Worm (Caenorhabditis elegans): ENCODE results near the gene Y55B1BR.6.

The Y55B1BR.6 gene

DNA sequence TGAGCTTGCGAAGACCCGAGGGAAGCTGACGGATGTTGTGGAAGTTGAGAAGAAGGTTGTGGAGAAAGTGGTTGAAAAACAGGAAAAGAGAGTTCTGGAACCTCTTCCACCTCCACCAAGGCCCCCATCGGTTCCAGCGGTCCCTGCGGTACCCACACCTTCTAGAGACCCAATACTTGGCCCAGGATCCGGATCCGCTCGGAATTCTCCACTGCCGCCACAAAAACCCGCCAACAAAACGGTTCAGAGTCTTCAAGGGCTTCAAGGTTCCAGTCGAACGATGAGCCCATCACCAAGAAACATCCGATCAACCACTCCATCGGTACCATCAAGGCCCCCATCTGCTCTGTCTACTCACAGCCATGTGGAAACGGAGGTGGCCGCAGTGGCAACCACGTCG, 26.6 kb downstream of the Y55B1BR.6 start:
- TF ChIP-seq nhr-111 (GFP tag; optimal IDR thresholded peaks at IDR 0.05) (no peak), mep-1 (tag; optimal IDR thresholded peaks at IDR 0.05) (no peak), set-16 (GFP tag; IDR thresholded peaks at IDR 0.05) (peak; percentile 71)

ce11 chrIII:434361-434941, 29.2 kb downstream of the Y55B1BR.6 start, which contains the start of gene affl-2:
TSS of gene affl-2 (plus strand) at chrIII:434891.
- TF ChIP-seq attf-4 (tag; optimal IDR thresholded peaks at IDR 0.05) (no peak), nhr-10 (tag; optimal IDR thresholded peaks at IDR 0.05) (no peak), mep-1 (tag; optimal IDR thresholded peaks at IDR 0.05) (no peak), zip-11 (GFP tag; IDR thresholded peaks at IDR 0.05) (no peak), ceh-20 (GFP tag; IDR thresholded peaks at IDR 0.05) (no peak), ceh-44 (GFP tag; IDR thresholded peaks at IDR 0.05) (no peak), nhr-6 (tag; optimal IDR thresholded peaks at IDR 0.05) (no peak), vab-7 (GFP tag; IDR thresholded peaks at IDR 0.05) (no peak), mes-2 (tag; optimal IDR thresholded peaks at IDR 0.05; ENCODE audit: poor library complexity, severe bottlenecking) (peak; percentile 57), nhr-42 (GFP tag; IDR thresholded peaks at IDR 0.05) (no peak), spr-1 (tag; optimal IDR thresholded peaks at IDR 0.05) (no peak), T26A8.4 (GFP tag; IDR thresholded peaks at IDR 0.05) (0 out of 2 replicates have a peak, but pooled peaks have one; percentile 41), dmd-6 (GFP tag; IDR thresholded peaks at IDR 0.05) (no peak), madf-5 (GFP tag; IDR thresholded peaks at IDR 0.05) (no peak), Y48G9A.11 (GFP tag; IDR thresholded peaks at IDR 0.05) (no peak), unc-62 (GFP tag; optimal IDR thresholded peaks at IDR 0.05 in 1 of 2) (no peak), unc-62 (tag; optimal IDR thresholded peaks at IDR 0.05) (no peak), mxl-3 (GFP tag; optimal IDR thresholded peaks at IDR 0.05) (peak; percentile 42), ztf-11 (tag; optimal IDR thresholded peaks at IDR 0.05) (no peak), ctbp-1 (GFP tag; IDR thresholded peaks at IDR 0.05) (no peak), ces-1 (GFP tag; optimal IDR thresholded peaks at IDR 0.05) (no peak), hif-1 (tag; optimal IDR thresholded peaks at IDR 0.05) (no peak), dmd-8 (GFP tag; IDR thresholded peaks at IDR 0.05) (no peak), zfp-3 (GFP tag; conservative IDR thresholded peaks at IDR 0.05) (no peak), nhr-28 (tag; optimal IDR thresholded peaks at IDR 0.05) (peak; percentile 31), daf-8 (GFP tag; IDR thresholded peaks at IDR 0.05) (no peak), hlh-11 (tag; optimal IDR thresholded peaks at IDR 0.05) (no peak), zag-1 (tag; optimal IDR thresholded peaks at IDR 0.05) (no peak), Y5F2A.4 (GFP tag; optimal IDR thresholded peaks at IDR 0.05) (no peak), daf-16 (GFP tag; optimal IDR thresholded peaks at IDR 0.05) (no peak), daf-16 (tag; optimal IDR thresholded peaks at IDR 0.05) (peak; percentile 11), D1046.2 (GFP tag; IDR thresholded peaks at IDR 0.05) (no peak), daf-19 (GFP tag; conservative IDR thresholded peaks at IDR 0.05) (no peak), nhr-76 (tag; optimal IDR thresholded peaks at IDR 0.05) (no peak), ceh-62 (tag; optimal IDR thresholded peaks at IDR 0.05) (no peak), Y75B8A.6 (GFP tag; IDR thresholded peaks at IDR 0.05) (no peak), pqm-1 (tag; optimal IDR thresholded peaks at IDR 0.05) (no peak), sdz-12 (GFP tag; optimal IDR thresholded peaks at IDR 0.05) (no peak), ZK337.2 (GFP tag; IDR thresholded peaks at IDR 0.05) (no peak), lin-1 (GFP tag; IDR thresholded peaks at IDR 0.05) (no peak), set-16 (GFP tag; IDR thresholded peaks at IDR 0.05) (no peak), dve-1 (tag; optimal IDR thresholded peaks at IDR 0.05; ENCODE audit: insufficient read depth) (peak; percentile 36), daf-12 (tag; optimal IDR thresholded peaks at IDR 0.05) (no peak), mdl-1 (tag; optimal IDR thresholded peaks at IDR 0.05) (peak in 1 of 2 experiments; percentile 6), spr-3 (GFP tag; optimal IDR thresholded peaks at IDR 0.05) (no peak), dmd-9 (GFP tag; IDR thresholded peaks at IDR 0.05) (no peak), mxl-2 (GFP tag; conservative IDR thresholded peaks at IDR 0.05) (no peak), lin-13 (GFP tag; optimal IDR thresholded peaks at IDR 0.05) (no peak), lim-7 (GFP tag; IDR thresholded peaks at IDR 0.05) (no peak)

Data from whole organism, L4 larva.